Fruit fly (Drosophila melanogaster) whole organism, prepupa: ENCODE data around the gene Taf10b.

ENCODE experiments used
- CG10669 ChIP-seq: fragments of 200-800 bp; sonication (Bioruptor generic); optimal IDR thresholded peaks from 3 replicates; lab custom pipeline; 2018; ENCODE audit warnings: missing biosample characterization, mild to moderate bottlenecking, missing genetic modification characterization, moderate library complexity
- CG11294 ChIP-seq: fragments of 200-800 bp; sonication (Bioruptor generic); IDR thresholded peaks from 2 replicates; pipeline ENCODE4 v1.3.6; 2022; ENCODE audit warnings: missing biosample characterization, missing genetic modification characterization
- CG11762 ChIP-seq: fragments of 200-800 bp; sonication (Bioruptor generic); optimal IDR thresholded peaks from 3 replicates; lab custom pipeline; 2016; ENCODE audit warnings: missing biosample characterization, missing genetic modification characterization; ENCODE audit not compliant: insufficient read depth
- CG11902 ChIP-seq: fragments of 200-800 bp; sonication (Bioruptor generic); optimal IDR thresholded peaks from 3 replicates; lab custom pipeline; 2016; ENCODE audit warnings: missing biosample characterization, missing genetic modification characterization
- CG15336 ChIP-seq: fragments of 200-800 bp; sonication (Bioruptor generic); IDR thresholded peaks from 2 replicates; pipeline ENCODE4 v1.3.6; 2022; ENCODE audit warnings: missing biosample characterization, missing genetic modification characterization
- CG1621 ChIP-seq: fragments of 200-800 bp; sonication (Bioruptor generic); optimal IDR thresholded peaks from 3 replicates; lab custom pipeline; 2018; ENCODE audit warnings: missing biosample characterization, mild to moderate bottlenecking, missing genetic modification characterization
- CG16779 ChIP-seq: fragments of 200-800 bp; sonication (Bioruptor generic); optimal IDR thresholded peaks from 3 replicates; lab custom pipeline; 2017; ENCODE audit warnings: missing biosample characterization, mild to moderate bottlenecking, missing genetic modification characterization
- CG3032 ChIP-seq: fragments of 200-800 bp; optimal IDR thresholded peaks from 2 replicates; lab custom pipeline; 2019; ENCODE audit warnings: missing biosample characterization, mild to moderate bottlenecking, missing genetic modification characterization, moderate library complexity
- CG31627 ChIP-seq: fragments of 200-800 bp; sonication (Bioruptor generic); optimal IDR thresholded peaks from 3 replicates; lab custom pipeline; 2016; ENCODE audit warnings: missing biosample characterization, missing genetic modification characterization
- CG34406 ChIP-seq: fragments of 200-800 bp; sonication (Bioruptor generic); optimal IDR thresholded peaks from 3 replicates; lab custom pipeline; 2016; ENCODE audit warnings: missing biosample characterization, missing genetic modification characterization
- CG3919 ChIP-seq: fragments of 200-800 bp; sonication (Bioruptor generic); optimal IDR thresholded peaks from 3 replicates; lab custom pipeline; 2016; ENCODE audit warnings: missing biosample characterization, missing genetic modification characterization
- CG4318 ChIP-seq: fragments of 200-800 bp; sonication (Bioruptor generic); optimal IDR thresholded peaks from 3 replicates; lab custom pipeline; 2017; ENCODE audit warnings: missing biosample characterization, mild to moderate bottlenecking, missing genetic modification characterization
- CG6163 ChIP-seq: fragments of 200-800 bp; sonication (Bioruptor generic); IDR thresholded peaks from 3 replicates; pipeline ENCODE4 v1.3.6; 2022; ENCODE audit warnings: missing biosample characterization, missing genetic modification characterization
- CG6276 ChIP-seq: fragments of 200-800 bp; sonication (Bioruptor generic); optimal IDR thresholded peaks from 2 replicates; lab custom pipeline; 2017; ENCODE audit warnings: missing biosample characterization, mild to moderate bottlenecking, missing genetic modification characterization
- CG6792 ChIP-seq: fragments of 200-800 bp; sonication (Bioruptor generic); optimal IDR thresholded peaks from 3 replicates; lab custom pipeline; 2016; ENCODE audit warnings: missing biosample characterization, missing genetic modification characterization
- CG6808 ChIP-seq: fragments of 200-800 bp; sonication (Bioruptor generic); optimal IDR thresholded peaks from 3 replicates; lab custom pipeline; 2017; ENCODE audit warnings: missing biosample characterization, missing genetic modification characterization, mild to moderate bottlenecking, moderate library complexity, missing genetic modification reagents
- CG6854 ChIP-seq: fragments of 200-800 bp; sonication (Bioruptor generic); optimal IDR thresholded peaks from 2 replicates; lab custom pipeline; 2017; ENCODE audit warnings: missing biosample characterization, mild to moderate bottlenecking, missing genetic modification characterization
- CG7368 ChIP-seq: fragments of 200-800 bp; sonication (Bioruptor generic); optimal IDR thresholded peaks from 3 replicates; lab custom pipeline; 2016; ENCODE audit warnings: missing biosample characterization, missing genetic modification characterization
- CG8119 ChIP-seq: fragments of 200-800 bp; sonication (Bioruptor generic); IDR thresholded peaks from 3 replicates; pipeline ENCODE4 v1.3.6; 2022; ENCODE audit warnings: missing biosample characterization, missing genetic modification characterization
- CG8319 ChIP-seq: fragments of 200-800 bp; sonication (Bioruptor generic); optimal IDR thresholded peaks from 3 replicates; lab custom pipeline; 2016; ENCODE audit warnings: missing biosample characterization, missing genetic modification characterization
- CG8632 ChIP-seq: fragments of 200-800 bp; sonication (Bioruptor generic); optimal IDR thresholded peaks from 3 replicates; lab custom pipeline; 2016; ENCODE audit warnings: missing biosample characterization, missing genetic modification characterization
- Eip75B ChIP-seq: fragments of 200-800 bp; sonication (Bioruptor generic); optimal IDR thresholded peaks from 3 replicates; lab custom pipeline; 2016; ENCODE audit warnings: missing biosample characterization, missing genetic modification characterization
- Eip78C ChIP-seq: fragments of 200-800 bp; sonication (Bioruptor generic); peaks from one replicate; lab custom pipeline; 2016; ENCODE audit warnings: missing biosample characterization, missing genetic modification characterization
- Eip93F ChIP-seq: fragments of 200-800 bp; sonication (Bioruptor generic); optimal IDR thresholded peaks from 2 replicates; lab custom pipeline; 2016; ENCODE audit warnings: missing biosample characterization, mild to moderate bottlenecking, missing genetic modification characterization
- Ets96B ChIP-seq: fragments of 200-800 bp; optimal IDR thresholded peaks from 2 replicates; lab custom pipeline; 2019; ENCODE audit warnings: missing biosample characterization, mild to moderate bottlenecking, missing genetic modification characterization, moderate library complexity
- Gug ChIP-seq: fragments of 200-800 bp; sonication (Bioruptor generic); IDR thresholded peaks from 2 replicates; pipeline ENCODE4 v1.3.6; 2022; ENCODE audit warnings: missing biosample characterization, missing genetic modification characterization
- Hr38 ChIP-seq: sonication (Bioruptor generic); optimal IDR thresholded peaks from 2 replicates; lab custom pipeline; 2016; ENCODE audit warnings: missing biosample characterization, missing genetic modification characterization
- Hr4 ChIP-seq: fragments of 200-800 bp; sonication (Bioruptor generic); optimal IDR thresholded peaks from 3 replicates; lab custom pipeline; 2016; ENCODE audit warnings: missing biosample characterization, missing genetic modification characterization
- Lpt ChIP-seq: fragments of 200-800 bp; sonication (Bioruptor generic); optimal IDR thresholded peaks from 3 replicates; lab custom pipeline; 2016; ENCODE audit warnings: missing biosample characterization, missing genetic modification characterization
- OdsH ChIP-seq: fragments of 200-800 bp; sonication (Bioruptor generic); optimal IDR thresholded peaks from 3 replicates; lab custom pipeline; 2016; ENCODE audit warnings: missing biosample characterization, missing genetic modification characterization
- Smox ChIP-seq: fragments of 200-800 bp; sonication (Bioruptor generic); optimal IDR thresholded peaks from 3 replicates; lab custom pipeline; 2016; ENCODE audit warnings: missing biosample characterization, missing genetic modification characterization
- Sox15 ChIP-seq: fragments of 200-800 bp; sonication (Bioruptor generic); optimal IDR thresholded peaks from 3 replicates; lab custom pipeline; 2016; ENCODE audit warnings: missing biosample characterization, missing genetic modification characterization
- achi ChIP-seq: fragments of 200-800 bp; sonication (Bioruptor generic); optimal IDR thresholded peaks from 3 replicates; lab custom pipeline; 2016; ENCODE audit warnings: missing biosample characterization, missing genetic modification characterization
- cyc ChIP-seq: fragments of 200-800 bp; sonication (Bioruptor generic); optimal IDR thresholded peaks from 3 replicates; lab custom pipeline; 2016; ENCODE audit warnings: missing biosample characterization, missing genetic modification characterization
- dac ChIP-seq: fragments of 200-800 bp; sonication (Bioruptor generic); optimal IDR thresholded peaks from 2 replicates; lab custom pipeline; 2017; ENCODE audit warnings: missing biosample characterization, mild to moderate bottlenecking, missing genetic modification characterization
- dsx ChIP-seq: fragments of 200-800 bp; optimal IDR thresholded peaks from 3 replicates; lab custom pipeline; 2019; ENCODE audit warnings: missing biosample characterization, mild to moderate bottlenecking, missing genetic modification characterization, moderate library complexity; ENCODE audit not compliant: poor library complexity, severe bottlenecking
- eg ChIP-seq: fragments of 200-800 bp; sonication (Bioruptor generic); IDR thresholded peaks from 3 replicates; pipeline ENCODE4 v1.3.6; 2022; ENCODE audit warnings: missing biosample characterization, missing genetic modification characterization
- esn ChIP-seq: fragments of 200-800 bp; sonication (Bioruptor generic); optimal IDR thresholded peaks from 2 replicates; lab custom pipeline; 2016; ENCODE audit warnings: missing biosample characterization, mild to moderate bottlenecking, missing genetic modification characterization, moderate library complexity
- fd85E ChIP-seq: fragments of 200-800 bp; sonication (Bioruptor generic); optimal IDR thresholded peaks from 3 replicates; lab custom pipeline; 2016; ENCODE audit warnings: missing biosample characterization, missing genetic modification characterization
- lz ChIP-seq: fragments of 200-800 bp; sonication (Bioruptor generic); optimal IDR thresholded peaks from 3 replicates; lab custom pipeline; 2016; ENCODE audit warnings: missing biosample characterization, missing genetic modification characterization
- net ChIP-seq: fragments of 200-800 bp; sonication (Bioruptor generic); optimal IDR thresholded peaks from 3 replicates; lab custom pipeline; 2016; ENCODE audit warnings: missing biosample characterization, missing genetic modification characterization
- pdm3 ChIP-seq: fragments of 200-800 bp; sonication (Bioruptor generic); optimal IDR thresholded peaks from 3 replicates; lab custom pipeline; 2016; ENCODE audit warnings: missing biosample characterization, missing genetic modification characterization
- salr ChIP-seq, 2 experiments: fragments of 200-800 bp; sonication (Bioruptor generic); optimal IDR thresholded peaks; 3 replicates each; lab custom pipeline; 2016 to 2018; ENCODE audit warnings: missing biosample characterization in 2 of 2, missing genetic modification characterization in 2 of 2, mild to moderate bottlenecking in 1 of 2
- spab ChIP-seq: fragments of 200-800 bp; sonication (Bioruptor generic); optimal IDR thresholded peaks from 2 replicates; lab custom pipeline; 2017; ENCODE audit warnings: missing biosample characterization, mild to moderate bottlenecking, missing genetic modification characterization, missing genetic modification reagents
- ss ChIP-seq, 2 experiments: fragments of 200-800 bp; sonication (Bioruptor generic); optimal IDR thresholded peaks; 2 replicates in 1 of 2; 3 replicates in 1 of 2; lab custom pipeline; 2017 to 2018; ENCODE audit warnings: mild to moderate bottlenecking in 2 of 2, missing biosample characterization in 2 of 2, missing genetic modification characterization in 2 of 2, moderate library complexity in 1 of 2

Taf10b gene

dm6 chr2L:2752460-2753411 lies 14.9 kb downstream of the Taf10b start, which contains the start of gene Pgk (continued):
- TF ChIP-seq ss (GFP tag; optimal IDR thresholded peaks at IDR 0.05; lab: Kevin White, UChicago): peak; percentile 67 to 70
- TF ChIP-seq Smox (GFP tag; lab: Kevin White, UChicago): peak; percentile 72
- no peak for TF ChIP-seq Gug
- peak; percentile 52 for TF ChIP-seq CG3032
- peak; percentile 29 for TF ChIP-seq CG34406 (GFP tag; lab: Kevin White, UChicago)
- TF ChIP-seq dsx: peak; percentile 34
- peak; percentile 41 for TF ChIP-seq CG10669
- TF ChIP-seq OdsH (GFP tag; lab: Kevin White, UChicago): no peak
- TF ChIP-seq Eip93F (GFP tag; lab: Kevin White, UChicago): peak; percentile 67
- no peak for TF ChIP-seq eg (GFP tag; lab: Robert Waterston, UW)
- peak; percentile 91 for TF ChIP-seq Eip78C (GFP tag; lab: Kevin White, UChicago)
- peak; percentile 40 for TF ChIP-seq cyc
- TF ChIP-seq CG6854 (GFP tag; lab: Kevin White, UChicago): peak; percentile 93
- TF ChIP-seq esn (GFP tag; lab: Kevin White, UChicago): peak; percentile 74
- TF ChIP-seq Lpt: peak; percentile 82
- no peak for TF ChIP-seq Hr38
- peak; percentile 44 for TF ChIP-seq CG6792 (GFP tag; lab: Kevin White, UChicago)
- TF ChIP-seq Ets96B (tag; lab: Kevin White, UChicago): peak; percentile 24
- TF ChIP-seq net: peak; percentile 49
- peak in 1 of 2 experiments; percentile 34 for TF ChIP-seq salr (GFP tag; optimal IDR thresholded peaks at IDR 0.05; lab: Kevin White, UChicago)
- TF ChIP-seq Eip75B (GFP tag; lab: Kevin White, UChicago): peak; percentile 76
- TF ChIP-seq CG6808: peak; percentile 50
- TF ChIP-seq CG31627 (GFP tag; lab: Kevin White, UChicago): peak; percentile 32
- peak; percentile 41 for TF ChIP-seq spab
- TF ChIP-seq pdm3 (GFP tag; lab: Kevin White, UChicago): peak; percentile 48
- TF ChIP-seq CG8319 (GFP tag; lab: Kevin White, UChicago): peak; percentile 18
- peak; percentile 38 for TF ChIP-seq lz
- peak; percentile 47 for TF ChIP-seq CG11762 (GFP tag; lab: Kevin White, UChicago)

dm6 chr2L:2751904-2752459 lies 15.7 kb downstream of the Taf10b start, which contains the start of gene Bacc:
Gene Bacc, plus strand, starts transcription at chr2L:2752445.
- TF ChIP-seq Hr4 (GFP tag; lab: Kevin White, UChicago) (peak; percentile 98), achi (peak; percentile 97), CG7368 (GFP tag; lab: Kevin White, UChicago) (peak; percentile 96), CG34406 (GFP tag; lab: Kevin White, UChicago) (peak; percentile 97), CG8632 (GFP tag; lab: Kevin White, UChicago) (peak; percentile 98), Hr38 (peak; percentile 56), Eip75B (GFP tag; lab: Kevin White, UChicago) (peak; percentile 99), fd85E (peak; percentile 96), eg (GFP tag; lab: Robert Waterston, UW) (no peak), CG6808 (peak; percentile 99), CG11902 (GFP tag; lab: Kevin White, UChicago) (peak; percentile 96), CG6163 (GFP tag; lab: Robert Waterston, UW) (no peak), CG6276 (GFP tag; lab: Kevin White, UChicago) (peak; percentile 99), CG16779 (peak; percentile 97), cyc (peak; percentile 98), CG8119 (no peak), CG4318 (peak; percentile 98), CG1621 (tag; lab: Kevin White, UChicago) (peak; percentile 93), spab (peak; percentile 99), dac (GFP tag; lab: Kevin White, UChicago) (peak; percentile 97), CG15336 (GFP tag; lab: Robert Waterston, UW) (no peak), OdsH (GFP tag; lab: Kevin White, UChicago) (peak; percentile 98), salr (GFP tag; optimal IDR thresholded peaks at IDR 0.05; lab: Kevin White, UChicago) (peak; percentile 90 to 99), Sox15 (peak; percentile 96), dsx (peak; percentile 91), CG8319 (GFP tag; lab: Kevin White, UChicago) (peak; percentile 96), CG3919 (peak; percentile 98), CG11294 (GFP tag; lab: Robert Waterston, UW) (no peak), net (peak; percentile 98), CG11762 (GFP tag; lab: Kevin White, UChicago) (peak; percentile 98), CG6854 (GFP tag; lab: Kevin White, UChicago) (peak; percentile 95), Eip78C (GFP tag; lab: Kevin White, UChicago) (peak; percentile 99), lz (peak; percentile 98)
